Fruit fly (Drosophila melanogaster) whole organism, embryonic: ENCODE measurements around the gene rush.

Source experiments
- Ada2b ChIP-seq: fragments of 200-800 bp; sonication (Bioruptor generic); IDR thresholded peaks from 2 replicates; pipeline ENCODE4 v1.3.6; 2022; ENCODE audit warnings: missing biosample characterization, missing genetic modification characterization
- CG10147 ChIP-seq: fragments of 200-800 bp; sonication (Bioruptor generic); optimal IDR thresholded peaks from 2 replicates; lab custom pipeline; 2019; ENCODE audit warnings: missing biosample characterization, mild to moderate bottlenecking, missing genetic modification characterization, moderate library complexity
- CG1024 ChIP-seq: fragments of 200-800 bp; sonication (Bioruptor generic); IDR thresholded peaks from 2 replicates; pipeline ENCODE4 v1.3.6; 2022; ENCODE audit warnings: missing biosample characterization, missing genetic modification characterization
- CG11093 ChIP-seq: fragments of 200-800 bp; sonication (Bioruptor generic); IDR thresholded peaks from 3 replicates; pipeline ENCODE4 v1.3.6; 2022; ENCODE audit warnings: missing biosample characterization, missing genetic modification characterization
- CG12071 ChIP-seq: fragments of 200-800 bp; sonication (Bioruptor generic); optimal IDR thresholded peaks from 3 replicates; lab custom pipeline; 2018; ENCODE audit warnings: missing biosample characterization, mild to moderate bottlenecking, missing genetic modification characterization
- CG1233 ChIP-seq: fragments of 200-800 bp; sonication (Bioruptor generic); optimal IDR thresholded peaks from 4 replicates; lab custom pipeline; 2018; ENCODE audit warnings: missing biosample characterization, mild to moderate bottlenecking, missing genetic modification characterization
- CG12659 ChIP-seq: fragments of 200-800 bp; sonication (Bioruptor generic); optimal IDR thresholded peaks from 3 replicates; lab custom pipeline; 2017; ENCODE audit warnings: mild to moderate bottlenecking, missing biosample characterization, missing genetic modification reagents, missing genetic modification characterization
- CG1602 ChIP-seq: fragments of 200-800 bp; sonication (Bioruptor generic); optimal IDR thresholded peaks from 3 replicates; lab custom pipeline; 2016; ENCODE audit warnings: missing biosample characterization, missing genetic modification characterization
- CG17186 ChIP-seq: fragments of 200-800 bp; sonication (Bioruptor generic); optimal IDR thresholded peaks from 3 replicates; lab custom pipeline; 2017; ENCODE audit warnings: missing biosample characterization, missing genetic modification reagents, missing genetic modification characterization
- CG17328 ChIP-seq: fragments of 200-800 bp; sonication (Bioruptor generic); IDR thresholded peaks from 2 replicates; pipeline ENCODE4 v1.3.6; 2022; ENCODE audit warnings: missing biosample characterization, missing genetic modification characterization
- CG18476 ChIP-seq: fragments of 200-800 bp; sonication (Bioruptor generic); optimal IDR thresholded peaks from 2 replicates; lab custom pipeline; 2016; ENCODE audit warnings: missing biosample characterization, mild to moderate bottlenecking, missing genetic modification characterization
- CG2202 ChIP-seq: fragments of 200-800 bp; sonication (Bioruptor generic); optimal IDR thresholded peaks from 2 replicates; lab custom pipeline; 2018; ENCODE audit warnings: missing biosample characterization, mild to moderate bottlenecking, missing genetic modification characterization
- CG34224 ChIP-seq: fragments of 200-800 bp; sonication (Bioruptor generic); IDR thresholded peaks from 3 replicates; pipeline ENCODE4 v1.3.6; 2022; ENCODE audit warnings: missing biosample characterization, missing genetic modification characterization; ENCODE audit not compliant: partially characterized antibody
- CG34376 ChIP-seq: fragments of 200-800 bp; sonication (Bioruptor generic); optimal IDR thresholded peaks from 2 replicates; lab custom pipeline; 2018; ENCODE audit warnings: missing biosample characterization, mild to moderate bottlenecking, missing genetic modification characterization
- CG3726 ChIP-seq: fragments of 200-800 bp; sonication (Bioruptor generic); IDR thresholded peaks from 3 replicates; pipeline ENCODE4, ENCODE4 v1.3.6; 2022; ENCODE audit warnings: missing biosample characterization, missing genetic modification characterization
- CG7963 ChIP-seq: fragments of 200-800 bp; sonication (Bioruptor generic); IDR thresholded peaks from 3 replicates; pipeline ENCODE4 v1.3.6; 2022; ENCODE audit warnings: missing biosample characterization, missing genetic modification characterization; ENCODE audit not compliant: partially characterized antibody
- CG8359 ChIP-seq: fragments of 200-800 bp; sonication (Bioruptor generic); optimal IDR thresholded peaks from 2 replicates; lab custom pipeline; 2017; ENCODE audit warnings: missing biosample characterization, mild to moderate bottlenecking, missing genetic modification characterization, borderline replicate concordance
- CG9609 ChIP-seq: fragments of 200-800 bp; sonication (Bioruptor generic); optimal IDR thresholded peaks from 3 replicates; lab custom pipeline; 2016; ENCODE audit warnings: missing biosample characterization, missing genetic modification characterization
- CkIIα-i1 ChIP-seq: fragments of 200-800 bp; sonication (Bioruptor generic); IDR thresholded peaks from 2 replicates; pipeline ENCODE4 v1.3.6; 2022; ENCODE audit warnings: missing biosample characterization, missing genetic modification characterization
- D ChIP-seq, 2 experiments: fragments of 200-800 bp in 1 of 2; fragments of >200 bp in 1 of 2; sonication (Bioruptor generic) in 1 of 2; optimal IDR thresholded peaks; 2 replicates in 1 of 2; 3 replicates in 1 of 2; lab custom pipeline; 2017; ENCODE audit warnings: mild to moderate bottlenecking in 1 of 2, missing biosample characterization in 1 of 2, missing genetic modification characterization in 1 of 2, missing genetic modification reagents in 1 of 2
- GATAe ChIP-seq: fragments of 200-800 bp; sonication (Bioruptor generic); conservative IDR thresholded peaks from 2 replicates; pipeline ENCODE4 v1.3.6; 2022; ENCODE audit warnings: missing biosample characterization, missing genetic modification characterization
- HLH54F ChIP-seq: fragments of 200-800 bp; sonication (Bioruptor generic); optimal IDR thresholded peaks from 3 replicates; lab custom pipeline; 2016; ENCODE audit warnings: missing biosample characterization, missing genetic modification characterization
- NC2α ChIP-seq: fragments of 200-800 bp; sonication (Bioruptor generic); optimal IDR thresholded peaks from 2 replicates; lab custom pipeline; 2016; ENCODE audit warnings: missing biosample characterization, missing genetic modification characterization
- NFAT ChIP-seq: fragments of 200-800 bp; sonication (Bioruptor generic); IDR thresholded peaks from 2 replicates; pipeline ENCODE4 v1.3.6; 2022; ENCODE audit warnings: missing biosample characterization, missing genetic modification characterization
- Poxn ChIP-seq: fragments of 200-800 bp; sonication (Bioruptor generic); IDR thresholded peaks from 2 replicates; pipeline ENCODE4 v1.3.6; 2022; ENCODE audit warnings: missing biosample characterization, missing genetic modification characterization
- Sry-β ChIP-seq: fragments of 200-800 bp; sonication (Bioruptor generic); optimal IDR thresholded peaks from 2 replicates; lab custom pipeline; 2018; ENCODE audit warnings: missing biosample characterization, mild to moderate bottlenecking, missing genetic modification characterization, moderate library complexity
- TFAM ChIP-seq: fragments of 200-800 bp; sonication (Bioruptor generic); optimal IDR thresholded peaks from 2 replicates; lab custom pipeline; 2017; ENCODE audit warnings: missing biosample characterization, missing genetic modification characterization, inconsistent platforms
- ac ChIP-seq: fragments of 200-800 bp; sonication (Bioruptor generic); optimal IDR thresholded peaks from 3 replicates; lab custom pipeline; 2017; ENCODE audit warnings: missing biosample characterization, mild to moderate bottlenecking, missing genetic modification characterization
- ato ChIP-seq: fragments of 200-800 bp; sonication (Bioruptor generic); IDR thresholded peaks from 2 replicates; pipeline ENCODE4 v1.3.6; 2022; ENCODE audit warnings: missing biosample characterization, missing genetic modification characterization; ENCODE audit not compliant: partially characterized antibody
- bbx ChIP-seq: fragments of 200-800 bp; sonication (Bioruptor generic); IDR thresholded peaks from 2 replicates; pipeline ENCODE4 v1.3.6; 2022; ENCODE audit warnings: missing biosample characterization, missing genetic modification characterization; ENCODE audit not compliant: partially characterized antibody
- chm ChIP-seq: fragments of 200-800 bp; sonication (Bioruptor generic); IDR thresholded peaks from 2 replicates; pipeline ENCODE4 v1.3.6; 2022; ENCODE audit warnings: missing biosample characterization, missing genetic modification characterization
- crc ChIP-seq: fragments of 200-800 bp; sonication (Bioruptor generic); optimal IDR thresholded peaks from 2 replicates; lab custom pipeline; 2016; ENCODE audit warnings: missing biosample characterization, missing genetic modification characterization
- disco-r ChIP-seq: fragments of 200-800 bp; sonication (Bioruptor generic); optimal IDR thresholded peaks from 2 replicates; lab custom pipeline; 2016; ENCODE audit warnings: missing biosample characterization, missing genetic modification characterization
- dm ChIP-seq: fragments of 200-800 bp; sonication (Bioruptor generic); optimal IDR thresholded peaks from 3 replicates; lab custom pipeline; 2016; ENCODE audit warnings: missing biosample characterization, missing genetic modification characterization
- dmrt11E ChIP-seq: fragments of 200-800 bp; sonication (Bioruptor generic); optimal IDR thresholded peaks from 3 replicates; lab custom pipeline; 2018; ENCODE audit warnings: missing biosample characterization, mild to moderate bottlenecking, missing genetic modification characterization, moderate library complexity
- ind ChIP-seq: fragments of 200-800 bp; sonication (Bioruptor generic); optimal IDR thresholded peaks from 3 replicates; lab custom pipeline; 2016; ENCODE audit warnings: missing biosample characterization, missing genetic modification characterization
- jumu ChIP-seq: fragments of 200-800 bp; sonication (Bioruptor generic); optimal IDR thresholded peaks from 3 replicates; lab custom pipeline; 2016; ENCODE audit warnings: missing biosample characterization, missing genetic modification characterization
- mam ChIP-seq: fragments of 200-800 bp; sonication (Bioruptor generic); optimal IDR thresholded peaks from 3 replicates; lab custom pipeline; 2016; ENCODE audit warnings: missing biosample characterization, missing genetic modification characterization
- mirr ChIP-seq: fragments of 200-800 bp; sonication (Bioruptor generic); optimal IDR thresholded peaks from 3 replicates; lab custom pipeline; 2018; ENCODE audit warnings: missing biosample characterization, mild to moderate bottlenecking, missing genetic modification characterization
- pfk ChIP-seq: fragments of 200-800 bp; sonication (Bioruptor generic); optimal IDR thresholded peaks from 2 replicates; lab custom pipeline; 2018; ENCODE audit warnings: missing biosample characterization, mild to moderate bottlenecking, missing genetic modification characterization, moderate library complexity
- pita ChIP-seq: fragments of 200-800 bp; sonication (Bioruptor generic); optimal IDR thresholded peaks from 2 replicates; lab custom pipeline; 2017; ENCODE audit warnings: missing biosample characterization, mild to moderate bottlenecking, missing genetic modification characterization
- pum ChIP-seq: fragments of 200-800 bp; sonication (Bioruptor generic); optimal IDR thresholded peaks from 2 replicates; lab custom pipeline; 2016; ENCODE audit warnings: missing biosample characterization, missing genetic modification characterization
- so ChIP-seq: fragments of 200-800 bp; sonication (Bioruptor generic); IDR thresholded peaks from 3 replicates; pipeline ENCODE4 v1.3.6; 2022; ENCODE audit warnings: missing biosample characterization, missing genetic modification characterization
- sob ChIP-seq: fragments of 200-800 bp; sonication (Bioruptor generic); IDR thresholded peaks from 2 replicates; pipeline ENCODE4 v1.3.6; 2022; ENCODE audit warnings: missing biosample characterization, missing genetic modification characterization
- stc ChIP-seq: fragments of 200-800 bp; sonication (Bioruptor generic); IDR thresholded peaks from 2 replicates; pipeline ENCODE4 v1.3.6; 2022; ENCODE audit warnings: missing biosample characterization, missing genetic modification characterization
- stwl ChIP-seq: fragments of 200-800 bp; sonication (Bioruptor generic); optimal IDR thresholded peaks from 3 replicates; lab custom pipeline; 2018; ENCODE audit warnings: missing biosample characterization, mild to moderate bottlenecking, missing genetic modification characterization, moderate library complexity
- tna ChIP-seq: fragments of 200-800 bp; sonication (Bioruptor generic); IDR thresholded peaks from 2 replicates; pipeline ENCODE4 v1.3.6; 2022; ENCODE audit warnings: missing biosample characterization, missing genetic modification characterization; ENCODE audit not compliant: partially characterized antibody
- trem ChIP-seq: fragments of 200-800 bp; optimal IDR thresholded peaks from 3 replicates; lab custom pipeline; 2019; ENCODE audit warnings: missing biosample characterization, mild to moderate bottlenecking, missing genetic modification characterization, moderate library complexity
- z ChIP-seq: fragments of 200-800 bp; sonication (Bioruptor generic); IDR thresholded peaks from 3 replicates; pipeline ENCODE4 v1.3.6; 2022; ENCODE audit warnings: missing biosample characterization, missing genetic modification characterization

rush gene

DNA sequence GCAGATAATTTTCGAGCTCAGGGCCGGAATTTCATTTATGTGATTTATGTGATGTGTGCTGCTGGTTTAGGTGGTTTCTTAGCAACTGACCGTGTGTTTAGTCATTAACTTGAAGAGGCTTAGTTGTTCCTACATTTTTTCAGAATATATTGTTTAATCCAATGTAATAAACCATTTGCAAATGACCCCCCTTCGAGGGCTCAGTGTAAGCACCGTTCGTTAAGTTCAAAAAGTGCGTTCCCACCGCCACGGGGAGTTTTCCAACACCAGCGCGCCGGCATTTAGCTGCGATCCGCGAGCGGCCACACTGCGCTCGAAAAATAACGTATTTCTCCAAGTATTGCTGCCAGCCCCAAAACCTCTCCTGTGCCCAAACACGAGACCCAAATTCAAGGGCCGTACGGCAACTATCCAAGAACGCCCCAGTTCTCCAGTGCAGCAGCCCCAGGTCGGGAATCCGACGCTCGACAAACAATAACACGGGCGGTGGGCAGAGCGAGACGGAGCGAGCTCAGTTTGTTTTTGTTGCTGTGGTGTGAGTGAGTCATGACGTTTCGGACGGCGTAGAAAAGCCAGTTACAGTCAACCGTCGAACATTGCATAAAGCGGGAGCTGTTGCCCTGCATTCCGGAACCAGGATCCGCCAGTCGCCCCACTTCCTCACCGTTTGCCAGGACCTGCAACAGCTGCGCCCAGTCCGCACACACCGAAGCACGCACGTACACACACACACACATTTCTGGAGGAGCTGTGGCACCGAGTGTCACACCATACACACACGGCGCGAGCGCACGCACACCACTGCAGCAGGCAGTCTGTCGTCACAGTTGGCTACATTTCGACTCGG is at the start of gene rush (continued):
- no peak for TF ChIP-seq crc (GFP tag; lab: Kevin White, UChicago)
- TF ChIP-seq CG1024 (GFP tag; lab: Robert Waterston, UW): no peak
- TF ChIP-seq NFAT (GFP tag; lab: Robert Waterston, UW): peak; percentile 53; the same call in 1 of the 2 replicates
- TF ChIP-seq Sry-β: no peak
- no peak for TF ChIP-seq CG11093 (GFP tag; lab: Robert Waterston, UW)
- no peak for TF ChIP-seq GATAe
- TF ChIP-seq sob (GFP tag; lab: Robert Waterston, UW): peak; percentile 46; the same call in 1 of the 2 replicates
- no peak for TF ChIP-seq pfk
- no peak for TF ChIP-seq bbx (GFP tag; lab: Robert Waterston, UW)
- no peak for TF ChIP-seq z (GFP tag; lab: Robert Waterston, UW)
- no peak for TF ChIP-seq CG34376 (GFP tag; lab: Kevin White, UChicago)
- peak; percentile 25 for TF ChIP-seq ind (GFP tag; lab: Kevin White, UChicago)
- no peak for TF ChIP-seq TFAM (GFP tag; lab: Kevin White, UChicago)
- TF ChIP-seq CG8359 (GFP tag; lab: Kevin White, UChicago): no peak
- TF ChIP-seq CG18476: no peak
- TF ChIP-seq so (GFP tag; lab: Robert Waterston, UW): no peak
- no peak for TF ChIP-seq ac (GFP tag; lab: Kevin White, UChicago)
- TF ChIP-seq CkIIα-i1 (GFP tag; lab: Robert Waterston, UW): no peak
- no peak for TF ChIP-seq ato (GFP tag; lab: Robert Waterston, UW)
- TF ChIP-seq tna (GFP tag; lab: Robert Waterston, UW): no peak
- TF ChIP-seq stwl (tag; lab: Kevin White, UChicago): peak; percentile 27
- TF ChIP-seq trem (tag; lab: Kevin White, UChicago): peak; percentile 5
- TF ChIP-seq CG17328 (GFP tag; lab: Robert Waterston, UW): no peak
- peak; percentile 56 for TF ChIP-seq mam (GFP tag; lab: Kevin White, UChicago)
- TF ChIP-seq CG12071 (GFP tag; lab: Kevin White, UChicago): no peak
- no peak for TF ChIP-seq mirr
- no peak for TF ChIP-seq pita (GFP tag; lab: Kevin White, UChicago)
- TF ChIP-seq disco-r (GFP tag; lab: Kevin White, UChicago): no peak
- peak; percentile 81 for TF ChIP-seq CG17186
- peak; percentile 24 for TF ChIP-seq HLH54F (GFP tag; lab: Kevin White, UChicago)
- no peak for TF ChIP-seq CG3726 (GFP tag; lab: Robert Waterston, UW)
- no peak for TF ChIP-seq CG1233
- no peak for TF ChIP-seq CG10147 (GFP tag; lab: Kevin White, UChicago)
- TF ChIP-seq CG9609 (GFP tag; lab: Kevin White, UChicago): no peak
- peak; percentile 58 for TF ChIP-seq CG12659 (GFP tag; lab: Kevin White, UChicago)
- no peak for TF ChIP-seq CG34224 (GFP tag; lab: Robert Waterston, UW)
- no peak for TF ChIP-seq Ada2b (GFP tag; lab: Robert Waterston, UW)
- TF ChIP-seq CG7963 (GFP tag; lab: Robert Waterston, UW): no peak
- peak; percentile 18 for TF ChIP-seq CG1602 (GFP tag; lab: Kevin White, UChicago)
- peak; percentile 11 for TF ChIP-seq pum
- TF ChIP-seq D (optimal IDR thresholded peaks at IDR 0.05; lab: Kevin White, UChicago): no peak
- no peak for TF ChIP-seq D (GFP tag; optimal IDR thresholded peaks at IDR 0.05; lab: Kevin White, UChicago)
- peak; percentile 15 for TF ChIP-seq jumu (GFP tag; lab: Kevin White, UChicago)
- 0 out of 2 replicates have a peak, but pooled peaks have one; percentile 20 for TF ChIP-seq chm
- no peak for TF ChIP-seq NC2α (GFP tag; lab: Kevin White, UChicago)
- TF ChIP-seq Poxn (GFP tag; lab: Robert Waterston, UW): no peak
- no peak for TF ChIP-seq CG2202 (tag; lab: Kevin White, UChicago)
- no peak for TF ChIP-seq stc (GFP tag; lab: Robert Waterston, UW)
- no peak for TF ChIP-seq dmrt11E
- no peak for TF ChIP-seq dm (GFP tag; lab: Kevin White, UChicago)
